Worm (Caenorhabditis elegans) whole organism, dauer: ENCODE data around the gene lgc-46.

Experiments
- unc-62 ChIP-seq: sonication (generic microtip); optimal IDR thresholded peaks from 2 replicates; lab custom pipeline; 2017; ENCODE audit warnings: missing biosample characterization, missing genetic modification reagents, missing genetic modification characterization

lgc-46 gene

ce11 chrIII:1135925-1136324 lies at the start of gene lgc-46:
Gene lgc-46 (minus strand): TSS chrIII:1136025.
- no peak for TF ChIP-seq unc-62

ce11 chrIII:1181756-1182155 lies 45.9 kb upstream of the lgc-46 start, which contains the start of gene nspg-8:
Gene nspg-8 (plus strand): TSS chrIII:1182056.
- no peak for TF ChIP-seq unc-62

ce11 chrIII:1179006-1179405 lies 43.2 kb upstream of the lgc-46 start:
- no peak for TF ChIP-seq unc-62

ce11 chrIII:1176080-1176608 lies 40.3 kb upstream of the lgc-46 start, which contains the start of gene eak-3:
Gene eak-3 (minus strand): TSS chrIII:1176558.
- no peak for TF ChIP-seq unc-62

- TF ChIP-seq unc-62, result no peak
Observed at ce11 chrIII:1173331-1173730, 37.5 kb upstream of the lgc-46 start.

ce11 chrIII:1169622-1170021 lies 33.8 kb upstream of the lgc-46 start:
- TF ChIP-seq unc-62, result no peak

- no peak for TF ChIP-seq unc-62
Observed at ce11 chrIII:1166388-1166787, 30.6 kb upstream of the lgc-46 start.

ce11 chrIII:1164668-1165067 lies 28.8 kb upstream of the lgc-46 start:
- TF ChIP-seq unc-62, result no peak

ce11 chrIII:1163203-1163602 lies 27.4 kb upstream of the lgc-46 start:
- no peak for TF ChIP-seq unc-62

- no peak for TF ChIP-seq unc-62
Observed at ce11 chrIII:1161946-1162345, 26.1 kb upstream of the lgc-46 start.

- TF ChIP-seq unc-62, result no peak
Observed at ce11 chrIII:1151680-1152079, 15.9 kb upstream of the lgc-46 start, which contains the start of gene cdh-12. Gene cdh-12 (plus strand): TSS chrIII:1152044.

- TF ChIP-seq unc-62, result no peak
Observed at ce11 chrIII:1149472-1149871, 13.6 kb upstream of the lgc-46 start.

- no peak for TF ChIP-seq unc-62
Observed at ce11 chrIII:1147863-1148262, 12.0 kb upstream of the lgc-46 start.

- TF ChIP-seq unc-62, result no peak
Observed at ce11 chrIII:1144816-1145215, 9.0 kb upstream of the lgc-46 start.

ce11 chrIII:1142798-1143197 lies 7.0 kb upstream of the lgc-46 start, which contains the start of gene smr-1:
Gene smr-1 (plus strand): TSS chrIII:1143172.
- TF ChIP-seq unc-62, result no peak

- TF ChIP-seq unc-62, result no peak
Observed at ce11 chrIII:1136827-1137378, 1.1 kb upstream of the lgc-46 start.

- TF ChIP-seq unc-62, result no peak
Observed at ce11 chrIII:1131532-1131931, 4.3 kb downstream of the lgc-46 start.

ce11 chrIII:1125494-1125893 lies 10.3 kb downstream of the lgc-46 start:
- TF ChIP-seq unc-62, result no peak

ce11 chrIII:1122239-1122638 lies 13.6 kb downstream of the lgc-46 start:
- no peak for TF ChIP-seq unc-62
